Worm (Caenorhabditis elegans) whole organism, L4 larva: ENCODE data around the gene ndx-3.

Source experiments
- D1046.2 ChIP-seq: fragments of 200-800 bp; sonication (Bioruptor generic); IDR thresholded peaks from 2 replicates; pipeline ENCODE4 v1.3.6; 2022; ENCODE audit warnings: missing genetic modification characterization, missing compliant biosample characterization
- F49E8.2 ChIP-seq: sonication (generic microtip); optimal IDR thresholded peaks from 2 replicates; lab custom pipeline; 2016; ENCODE audit warnings: missing compliant biosample characterization, mild to moderate bottlenecking, missing genetic modification characterization, borderline replicate concordance
- T20F7.1 ChIP-seq: fragments of 200-800 bp; sonication (Bioruptor generic); optimal IDR thresholded peaks from 2 replicates; lab custom pipeline; 2018; ENCODE audit warnings: mild to moderate bottlenecking, missing genetic modification characterization, missing compliant biosample characterization
- Y105C5A.15 ChIP-seq: fragments of 200-800 bp; sonication (Bioruptor generic); IDR thresholded peaks from 2 replicates; pipeline ENCODE4 v1.3.6; 2022; ENCODE audit warnings: missing genetic modification characterization, missing compliant biosample characterization
- Y75B8A.6 ChIP-seq: fragments of 200-800 bp; sonication (Bioruptor generic); IDR thresholded peaks from 2 replicates; pipeline ENCODE4 v1.3.6; 2022; ENCODE audit warnings: missing genetic modification reagents, missing genetic modification characterization, missing compliant biosample characterization
- aha-1 ChIP-seq: fragments of 150-350 bp; peaks from one replicate; lab custom pipeline; 2014; ENCODE audit warnings: missing biosample characterization, missing genetic modification characterization
- ama-1 ChIP-seq: fragments of 150-350 bp; optimal IDR thresholded peaks from 2 replicates; lab custom pipeline; 2014; ENCODE audit warnings: inconsistent platforms, mixed read lengths
- attf-4 ChIP-seq: sonication (generic microtip); optimal IDR thresholded peaks from 3 replicates; lab custom pipeline; 2017; ENCODE audit warnings: missing biosample characterization, missing genetic modification characterization
- ceh-20 ChIP-seq: fragments of 200-800 bp; sonication (Bioruptor generic); IDR thresholded peaks from 2 replicates; pipeline ENCODE4 v1.3.6; 2022; ENCODE audit warnings: missing genetic modification reagents, missing genetic modification characterization, missing compliant biosample characterization
- ceh-62 ChIP-seq: sonication (generic microtip); optimal IDR thresholded peaks from 2 replicates; lab custom pipeline; 2017; ENCODE audit warnings: missing biosample characterization, missing genetic modification characterization
- daf-16 ChIP-seq, 3 experiments: sonication (generic microtip); optimal IDR thresholded peaks; 2 replicates each; lab custom pipeline; 2016 to 2017; ENCODE audit warnings: missing genetic modification characterization in 3 of 3, missing genetic modification reagents in 3 of 3, mild to moderate bottlenecking in 2 of 3, missing compliant biosample characterization in 2 of 3, missing biosample characterization in 1 of 3, moderate library complexity in 1 of 3
- daf-8 ChIP-seq: fragments of 200-800 bp; sonication (Bioruptor generic); IDR thresholded peaks from 2 replicates; pipeline ENCODE4 v1.3.6; 2022; ENCODE audit warnings: missing genetic modification characterization, missing compliant biosample characterization
- dmd-6 ChIP-seq: fragments of 200-800 bp; sonication (Bioruptor generic); IDR thresholded peaks from 2 replicates; pipeline ENCODE4 v1.3.6; 2022; ENCODE audit warnings: missing genetic modification reagents, missing genetic modification characterization, missing compliant biosample characterization
- dmd-9 ChIP-seq: fragments of 200-800 bp; sonication (Bioruptor generic); IDR thresholded peaks from 2 replicates; pipeline ENCODE4 v1.3.6; 2022; ENCODE audit warnings: missing genetic modification reagents, missing genetic modification characterization, missing compliant biosample characterization
- dpl-1 ChIP-seq: fragments of 150-350 bp; optimal IDR thresholded peaks from 2 replicates; lab custom pipeline; 2014; ENCODE audit warnings: missing biosample characterization, missing genetic modification reagents, missing genetic modification characterization
- duxl-1 ChIP-seq: sonication (generic microtip); optimal IDR thresholded peaks from 2 replicates; lab custom pipeline; 2016; ENCODE audit warnings: mild to moderate bottlenecking, missing genetic modification characterization, moderate library complexity, missing compliant biosample characterization; ENCODE audit not compliant: poor library complexity
- egl-27 ChIP-seq: sonication (generic microtip); optimal IDR thresholded peaks from 3 replicates; lab custom pipeline; 2017; ENCODE audit warnings: missing biosample characterization, missing genetic modification reagents, missing genetic modification characterization
- egl-43 ChIP-seq: fragments of 200-800 bp; sonication (Bioruptor generic); IDR thresholded peaks from 2 replicates; pipeline ENCODE4 v1.3.6; 2022; ENCODE audit warnings: missing genetic modification reagents, missing genetic modification characterization, missing compliant biosample characterization
- fos-1 ChIP-seq: fragments of 150-350 bp; optimal IDR thresholded peaks from 2 replicates; lab custom pipeline; 2014; ENCODE audit warnings: missing biosample characterization, missing genetic modification characterization
- hif-1 ChIP-seq, 2 experiments: sonication (generic microtip); optimal IDR thresholded peaks; 2 replicates each; lab custom pipeline; 2016 to 2017; ENCODE audit warnings: missing compliant biosample characterization in 2 of 2, missing genetic modification characterization in 2 of 2, missing genetic modification reagents in 2 of 2, missing genotype in 2 of 2, mild to moderate bottlenecking in 1 of 2
- hlh-11 ChIP-seq: fragments of 200-800 bp; sonication (Bioruptor generic); optimal IDR thresholded peaks from 2 replicates; lab custom pipeline; 2018; ENCODE audit warnings: mild to moderate bottlenecking, missing genetic modification characterization, missing compliant biosample characterization
- hlh-30 ChIP-seq: sonication (generic microtip); optimal IDR thresholded peaks from 2 replicates; lab custom pipeline; 2017; ENCODE audit warnings: antibody characterized with exemption, mild to moderate bottlenecking, missing genetic modification characterization, missing compliant biosample characterization; ENCODE audit not compliant: insufficient read depth
- hmg-1.1 ChIP-seq: fragments of 200-800 bp; sonication (Bioruptor generic); IDR thresholded peaks from 2 replicates; pipeline ENCODE4 v1.3.6; 2022; ENCODE audit warnings: missing genetic modification reagents, missing genetic modification characterization, missing compliant biosample characterization
- jun-1 ChIP-seq: fragments of 150-350 bp; optimal IDR thresholded peaks from 2 replicates; lab custom pipeline; 2014; ENCODE audit warnings: missing biosample characterization, missing genetic modification reagents, missing genetic modification characterization
- lin-1 ChIP-seq: fragments of 200-800 bp; sonication (Bioruptor generic); IDR thresholded peaks from 2 replicates; pipeline ENCODE4 v1.3.6; 2022; ENCODE audit warnings: missing genetic modification reagents, missing genetic modification characterization, missing compliant biosample characterization
- lin-29 ChIP-seq: fragments of 200-800 bp; sonication (Bioruptor generic); IDR thresholded peaks from 2 replicates; pipeline ENCODE4 v1.3.6; 2022; ENCODE audit warnings: missing genetic modification reagents, missing genetic modification characterization, missing compliant biosample characterization
- lin-38 ChIP-seq: fragments of 200-800 bp; sonication (Bioruptor generic); IDR thresholded peaks from 2 replicates; pipeline ENCODE4 v1.3.6; 2022; ENCODE audit warnings: missing genetic modification reagents, missing genetic modification characterization, missing compliant biosample characterization
- lir-3 ChIP-seq: sonication (generic microtip); optimal IDR thresholded peaks from 2 replicates; lab custom pipeline; 2016; ENCODE audit warnings: mild to moderate bottlenecking, missing genetic modification characterization, missing compliant biosample characterization
- lsy-2 ChIP-seq, 2 experiments: fragments of 150-350 bp in 1 of 2; sonication (generic microtip) in 1 of 2; optimal IDR thresholded peaks; 2 replicates each; lab custom pipeline; 2014 to 2017; ENCODE audit warnings: missing biosample characterization in 2 of 2, missing genetic modification characterization in 2 of 2
- madf-5 ChIP-seq, 2 experiments: fragments of 200-800 bp; sonication (Bioruptor generic); IDR thresholded peaks; 2 replicates each; pipeline ENCODE4 v1.3.6; 2022; ENCODE audit warnings: missing compliant biosample characterization in 2 of 2, missing genetic modification characterization in 2 of 2
- nhr-10 ChIP-seq: fragments of 150-350 bp; optimal IDR thresholded peaks from 2 replicates; lab custom pipeline; 2014; ENCODE audit warnings: missing biosample characterization, missing genetic modification characterization
- nhr-111 ChIP-seq: fragments of 200-800 bp; sonication (Bioruptor generic); optimal IDR thresholded peaks from 2 replicates; lab custom pipeline; 2018; ENCODE audit warnings: mild to moderate bottlenecking, missing genetic modification characterization, missing compliant biosample characterization
- nhr-28 ChIP-seq: fragments of 150-350 bp; optimal IDR thresholded peaks from 2 replicates; lab custom pipeline; 2014; ENCODE audit warnings: missing biosample characterization, missing genetic modification characterization
- nhr-76 ChIP-seq: fragments of 150-350 bp; optimal IDR thresholded peaks from 2 replicates; lab custom pipeline; 2014; ENCODE audit warnings: missing biosample characterization, missing genetic modification characterization
- php-3 ChIP-seq: fragments of 200-800 bp; sonication (Bioruptor generic); IDR thresholded peaks from 2 replicates; pipeline ENCODE4 v1.3.6; 2022; ENCODE audit warnings: missing genetic modification reagents, missing genetic modification characterization, missing compliant biosample characterization
- pqm-1 ChIP-seq: sonication (generic microtip); optimal IDR thresholded peaks from 2 replicates; lab custom pipeline; 2017; ENCODE audit warnings: missing biosample characterization, missing genetic modification characterization
- rbr-2 ChIP-seq: sonication (generic microtip); optimal IDR thresholded peaks from 2 replicates; lab custom pipeline; 2016; ENCODE audit warnings: missing genotype, missing genetic modification characterization, missing compliant biosample characterization
- sdz-12 ChIP-seq: fragments of 200-800 bp; sonication (Bioruptor generic); optimal IDR thresholded peaks from 2 replicates; lab custom pipeline; 2018; ENCODE audit warnings: mild to moderate bottlenecking, missing genetic modification characterization, missing compliant biosample characterization
- set-16 ChIP-seq: fragments of 200-800 bp; sonication (Bioruptor generic); IDR thresholded peaks from 2 replicates; pipeline ENCODE4 v1.3.6; 2022; ENCODE audit warnings: missing genetic modification reagents, missing genetic modification characterization, missing compliant biosample characterization
- snpc-1.2 ChIP-seq: fragments of 200-800 bp; sonication (Bioruptor generic); IDR thresholded peaks from 2 replicates; pipeline ENCODE4 v1.3.6; 2022; ENCODE audit warnings: missing genetic modification reagents, missing genetic modification characterization, missing compliant biosample characterization
- spr-1 ChIP-seq: sonication (generic microtip); optimal IDR thresholded peaks from 2 replicates; lab custom pipeline; 2016; ENCODE audit warnings: mild to moderate bottlenecking, missing genetic modification characterization, missing compliant biosample characterization
- spr-3 ChIP-seq: fragments of 200-800 bp; sonication (Bioruptor generic); optimal IDR thresholded peaks from 2 replicates; lab custom pipeline; 2018; ENCODE audit warnings: mild to moderate bottlenecking, missing genetic modification characterization, missing compliant biosample characterization
- vab-7 ChIP-seq: fragments of 200-800 bp; sonication (Bioruptor generic); IDR thresholded peaks from 2 replicates; pipeline ENCODE4 v1.3.6; 2022; ENCODE audit warnings: missing genetic modification reagents, missing genetic modification characterization, missing compliant biosample characterization
- zfp-3 ChIP-seq: fragments of 200-800 bp; sonication (Bioruptor generic); conservative IDR thresholded peaks from 2 replicates; pipeline ENCODE4 v1.3.6; 2022; ENCODE audit warnings: missing genetic modification reagents, missing genetic modification characterization, missing compliant biosample characterization
- ztf-7 ChIP-seq: fragments of 150-350 bp; optimal IDR thresholded peaks from 2 replicates; lab custom pipeline; 2014; ENCODE audit warnings: missing biosample characterization, missing genetic modification characterization

Gene ndx-3

DNA sequence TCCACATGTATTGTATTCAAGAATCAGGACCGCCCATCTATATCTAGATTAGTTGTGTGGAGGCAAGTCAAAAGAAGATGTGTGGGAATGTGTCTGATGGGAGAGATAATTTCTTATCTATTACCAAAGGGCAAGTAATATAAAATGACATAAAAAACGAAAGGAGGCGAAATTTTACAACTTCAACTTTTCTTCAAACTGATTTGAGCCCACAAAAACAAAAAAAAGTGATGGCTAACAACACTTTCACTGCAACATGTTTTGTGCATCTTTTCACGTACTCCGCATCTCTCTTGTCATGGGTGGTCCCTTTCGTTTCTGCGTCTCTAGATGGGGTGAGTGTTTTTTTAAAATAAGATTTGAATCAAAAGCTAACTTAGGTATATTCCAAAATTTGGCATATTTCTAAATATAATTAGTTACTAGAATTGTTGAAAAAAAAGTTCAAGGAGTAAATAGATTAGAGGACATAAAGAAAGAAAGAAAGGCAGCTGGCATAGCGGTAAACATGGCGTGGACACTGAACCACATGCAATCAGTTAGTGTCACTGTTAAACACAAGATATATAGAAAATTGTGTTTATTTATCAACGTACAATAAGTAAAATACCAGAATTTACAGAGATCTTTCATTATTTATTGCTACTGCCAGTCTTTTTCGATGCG lies 11.7 kb upstream of the ndx-3 start, which contains the start of gene ZK546.19:
TSS of gene ZK546.19 (plus strand) at position 186 of the 666 bp plus-strand sequence.
- peak; percentile 41 to 99 for TF ChIP-seq hif-1 (tag; optimal IDR thresholded peaks at IDR 0.05; lab: Kevin White, UChicago)
- no peak for TF ChIP-seq lin-38 (GFP tag; lab: Robert Waterston, UW)
- TF ChIP-seq hlh-30 (tag; lab: Kevin White, UChicago): peak; percentile 1
- TF ChIP-seq set-16: no peak
- TF ChIP-seq aha-1 (tag; lab: Kevin White, UChicago): peak; percentile 100
- TF ChIP-seq lir-3: no peak
- TF ChIP-seq T20F7.1 (GFP tag; lab: Kevin White, UChicago): peak; percentile 21
- peak; percentile 27 for TF ChIP-seq ama-1
- no peak for TF ChIP-seq jun-1 (tag; lab: Kevin White, UChicago)
- no peak for TF ChIP-seq madf-5 (GFP tag; IDR thresholded peaks at IDR 0.05; lab: Robert Waterston, UW)
- peak; percentile 68 for TF ChIP-seq php-3 (GFP tag; lab: Robert Waterston, UW)
- peak; percentile 5 for TF ChIP-seq nhr-10 (tag; lab: Kevin White, UChicago)
- peak; percentile 5 for TF ChIP-seq hlh-11 (tag; lab: Kevin White, UChicago)
- TF ChIP-seq rbr-2: no peak
- TF ChIP-seq dpl-1 (GFP tag; lab: Kevin White, UChicago): peak; percentile 2
- TF ChIP-seq lsy-2 (tag; optimal IDR thresholded peaks at IDR 0.05; lab: Kevin White, UChicago): peak in 1 of 2 experiments; percentile 38
- TF ChIP-seq nhr-111 (GFP tag; lab: Kevin White, UChicago): no peak
- TF ChIP-seq spr-3: no peak
- peak; percentile 4 for TF ChIP-seq pqm-1 (tag; lab: Kevin White, UChicago)
- TF ChIP-seq daf-16 (GFP tag; optimal IDR thresholded peaks at IDR 0.05; lab: Kevin White, UChicago): peak in 1 of 2 experiments; percentile 39
- peak; percentile 70 for TF ChIP-seq daf-16 (tag; optimal IDR thresholded peaks at IDR 0.05; lab: Kevin White, UChicago)
- 0 out of 2 replicates have a peak, but pooled peaks have one; percentile 39 for TF ChIP-seq ceh-20 (GFP tag; lab: Robert Waterston, UW)
- peak; percentile 41 for TF ChIP-seq nhr-28 (tag; lab: Kevin White, UChicago)
- TF ChIP-seq, all 104 proteins: peak for 14

DNA sequence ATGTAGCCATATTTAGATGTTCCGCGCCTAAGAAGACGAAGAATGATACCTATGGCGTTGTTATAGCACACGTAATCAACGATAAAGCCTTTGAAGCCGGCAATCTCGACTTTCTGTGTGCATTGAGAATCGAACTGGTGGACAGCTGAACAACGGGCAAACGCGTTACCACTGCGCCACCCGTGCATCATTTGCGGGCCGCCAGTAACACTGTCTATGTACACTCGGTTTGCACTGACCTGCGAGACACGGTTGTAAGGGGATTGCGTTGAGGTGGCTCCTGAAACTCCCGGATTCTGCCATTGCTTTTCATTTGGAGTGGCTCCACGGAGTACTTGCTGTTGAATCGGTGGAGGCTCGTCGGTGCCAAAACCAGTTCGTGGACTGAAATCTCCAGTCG lies 11.0 kb upstream of the ndx-3 start:
- peak in 1 of 2 experiments; percentile 32 for TF ChIP-seq hif-1 (tag; optimal IDR thresholded peaks at IDR 0.05; lab: Kevin White, UChicago)
- TF ChIP-seq zfp-3: peak; percentile 82
- TF ChIP-seq madf-5 (GFP tag; IDR thresholded peaks at IDR 0.05; lab: Robert Waterston, UW): peak; percentile 38 to 67; a peak in 2 of 4 replicates
- TF ChIP-seq vab-7: peak; percentile 69
- TF ChIP-seq Y75B8A.6 (GFP tag; lab: Robert Waterston, UW): peak; percentile 74; the same call in 1 of the 2 replicates
- TF ChIP-seq sdz-12 (GFP tag; lab: Kevin White, UChicago): no peak
- TF ChIP-seq hmg-1.1: peak; percentile 65
- no peak for TF ChIP-seq snpc-1.2
- no peak for TF ChIP-seq egl-27
- no peak for TF ChIP-seq nhr-76 (tag; lab: Kevin White, UChicago)
- TF ChIP-seq ceh-20 (GFP tag; lab: Robert Waterston, UW): no peak
- TF ChIP-seq attf-4 (tag; lab: Kevin White, UChicago): no peak
- TF ChIP-seq lin-29: no peak
- peak; percentile 51 for TF ChIP-seq aha-1 (tag; lab: Kevin White, UChicago)
- TF ChIP-seq ztf-7 (tag; lab: Kevin White, UChicago): no peak
- peak; percentile 36 for TF ChIP-seq spr-3
- peak; percentile 59 for TF ChIP-seq spr-1 (tag; lab: Kevin White, UChicago)
- 0 out of 2 replicates have a peak, but pooled peaks have one; percentile 10 for TF ChIP-seq Y105C5A.15 (GFP tag; lab: Robert Waterston, UW)
- TF ChIP-seq ceh-62 (tag; lab: Kevin White, UChicago): no peak
- TF ChIP-seq lin-1: peak; percentile 22; the same call in 1 of the 2 replicates
- peak; percentile 43 for TF ChIP-seq php-3 (GFP tag; lab: Robert Waterston, UW)
- no peak for TF ChIP-seq fos-1 (tag; lab: Kevin White, UChicago)
- TF ChIP-seq F49E8.2 (tag; lab: Kevin White, UChicago): peak; percentile 54
- TF ChIP-seq dpl-1 (GFP tag; lab: Kevin White, UChicago): no peak
- TF ChIP-seq duxl-1: peak; percentile 80
- peak; percentile 4 to 31 for TF ChIP-seq daf-16 (GFP tag; optimal IDR thresholded peaks at IDR 0.05; lab: Kevin White, UChicago)
- peak; percentile 37 for TF ChIP-seq daf-16 (tag; optimal IDR thresholded peaks at IDR 0.05; lab: Kevin White, UChicago)
- peak; percentile 72; the same call in 1 of the 2 replicates for TF ChIP-seq dmd-9 (GFP tag; lab: Robert Waterston, UW)
- TF ChIP-seq egl-43: peak; percentile 82
- TF ChIP-seq dmd-6 (GFP tag; lab: Robert Waterston, UW): peak; percentile 47
- no peak for TF ChIP-seq hlh-11 (tag; lab: Kevin White, UChicago)
- peak; percentile 38 for TF ChIP-seq nhr-111 (GFP tag; lab: Kevin White, UChicago)
- 0 out of 2 replicates have a peak, but pooled peaks have one; percentile 74 for TF ChIP-seq daf-8
- peak; percentile 71; the same call in 1 of the 2 replicates for TF ChIP-seq D1046.2 (GFP tag; lab: Robert Waterston, UW)
